Worm (Caenorhabditis elegans) whole organism, mixed stage, embryonic: ENCODE data around the gene clec-179.

Experiments used
- ces-1 ChIP-seq: fragments of 150-350 bp; optimal IDR thresholded peaks from 2 replicates; lab custom pipeline; 2014; ENCODE audit warnings: missing biosample characterization, missing genetic modification reagents, missing genetic modification characterization
- elt-3 ChIP-seq: fragments of 150-350 bp; optimal IDR thresholded peaks from 2 replicates; lab custom pipeline; 2014; ENCODE audit warnings: missing biosample characterization, missing genetic modification characterization
- hlh-1 ChIP-seq: fragments of 150-350 bp; optimal IDR thresholded peaks from 2 replicates; lab custom pipeline; 2014; ENCODE audit warnings: missing biosample characterization, missing genetic modification reagents, missing genetic modification characterization
- nhr-28 ChIP-seq: fragments of 150-350 bp; optimal IDR thresholded peaks from 2 replicates; lab custom pipeline; 2014; ENCODE audit warnings: missing biosample characterization, missing genetic modification characterization
- nhr-76 ChIP-seq: sonication (generic microtip); optimal IDR thresholded peaks from 2 replicates; lab custom pipeline; 2017; ENCODE audit warnings: missing biosample characterization, missing genetic modification characterization
- pha-4 ChIP-seq: fragments of 150-350 bp; optimal IDR thresholded peaks from 2 replicates; lab custom pipeline; 2018; ENCODE audit warnings: missing biosample characterization, missing genetic modification reagents, missing genetic modification characterization
- snpc-4 ChIP-seq: fragments of 150-350 bp; optimal IDR thresholded peaks from 2 replicates; lab custom pipeline; 2014; ENCODE audit warnings: missing biosample characterization, missing genetic modification characterization
- sptf-1 ChIP-seq: sonication (generic microtip); optimal IDR thresholded peaks from 2 replicates; lab custom pipeline; 2017; ENCODE audit warnings: mild to moderate bottlenecking, missing genetic modification characterization, moderate library complexity, missing compliant biosample characterization

DNA sequence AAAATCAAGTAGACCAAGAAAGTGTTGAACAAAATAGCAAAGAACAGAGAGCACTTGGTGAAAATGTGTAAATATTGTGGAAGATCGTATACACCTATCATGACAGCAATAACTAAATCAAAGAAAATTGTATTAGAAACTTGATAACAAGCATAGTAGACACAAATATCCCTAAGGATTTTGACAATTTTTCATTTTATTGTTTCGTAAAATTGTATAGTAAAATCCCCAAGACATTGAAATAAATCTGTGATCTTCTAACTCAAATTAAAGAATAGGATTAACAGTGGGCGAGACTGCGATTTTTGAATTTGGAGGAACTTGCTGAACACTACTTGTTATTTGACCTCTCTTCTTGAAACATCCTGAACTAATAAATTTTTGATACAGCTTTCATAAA, 13.3 kb downstream of the clec-179 start, which contains the start of gene str-220:
- TF ChIP-seq elt-3 (tag; lab: Kevin White, UChicago), result no peak
- TF ChIP-seq hlh-1 (tag; lab: Kevin White, UChicago), result no peak
- TF ChIP-seq ces-1 (GFP tag; lab: Kevin White, UChicago), result no peak
- no peak for TF ChIP-seq pha-4 (tag; lab: Kevin White, UChicago)
- TF ChIP-seq nhr-28 (tag; lab: Kevin White, UChicago), result no peak
- no peak for TF ChIP-seq snpc-4 (tag; lab: Kevin White, UChicago)
- no peak for TF ChIP-seq nhr-76
- TF ChIP-seq sptf-1 (tag; lab: Kevin White, UChicago), result no peak
